Worm (Caenorhabditis elegans) whole organism, mixed stage, embryonic: ENCODE measurements around the gene let-70.

Experiments
- M03D4.4 ChIP-seq: sonication (generic microtip); optimal IDR thresholded peaks from 2 replicates; lab custom pipeline; 2017; ENCODE audit warnings: mild to moderate bottlenecking, missing genetic modification characterization, missing compliant biosample characterization
- bed-3 ChIP-seq: fragments of 200-800 bp; sonication (Bioruptor generic); optimal IDR thresholded peaks from 3 replicates; lab custom pipeline; 2018; ENCODE audit warnings: mild to moderate bottlenecking, missing genetic modification characterization, moderate library complexity, missing compliant biosample characterization
- blmp-1 ChIP-seq: fragments of 150-350 bp; optimal IDR thresholded peaks from 2 replicates; lab custom pipeline; 2014; ENCODE audit warnings: missing biosample characterization, missing genetic modification characterization
- ceh-39 ChIP-seq: fragments of 150-350 bp; optimal IDR thresholded peaks from 2 replicates; lab custom pipeline; 2014; ENCODE audit warnings: missing biosample characterization, missing genetic modification characterization
- ceh-43 ChIP-seq: fragments of 200-800 bp; sonication (Bioruptor generic); optimal IDR thresholded peaks from 2 replicates; lab custom pipeline; 2018; ENCODE audit warnings: mild to moderate bottlenecking, missing genetic modification characterization, moderate library complexity, missing compliant biosample characterization
- ceh-83 ChIP-seq: fragments of 200-800 bp; sonication (Bioruptor generic); optimal IDR thresholded peaks from 2 replicates; lab custom pipeline; 2018; ENCODE audit warnings: mild to moderate bottlenecking, missing genetic modification characterization, missing compliant biosample characterization
- ces-1 ChIP-seq: fragments of 150-350 bp; optimal IDR thresholded peaks from 2 replicates; lab custom pipeline; 2014; ENCODE audit warnings: missing biosample characterization, missing genetic modification reagents, missing genetic modification characterization
- cnd-1 ChIP-seq: fragments of 200-800 bp; sonication (Bioruptor generic); optimal IDR thresholded peaks from 2 replicates; lab custom pipeline; 2018; ENCODE audit warnings: mild to moderate bottlenecking, missing genetic modification characterization, missing compliant biosample characterization
- drap-1 ChIP-seq: fragments of 200-800 bp; sonication (Bioruptor generic); optimal IDR thresholded peaks from 3 replicates; lab custom pipeline; 2018; ENCODE audit warnings: mild to moderate bottlenecking, missing genetic modification characterization, missing compliant biosample characterization
- elt-1 ChIP-seq: sonication (generic microtip); optimal IDR thresholded peaks from 2 replicates; lab custom pipeline; 2017; ENCODE audit warnings: missing genetic modification characterization, mild to moderate bottlenecking, missing compliant biosample characterization, antibody characterized with exemption, moderate library complexity, borderline replicate concordance; ENCODE audit not compliant: insufficient read depth
- elt-3 ChIP-seq: fragments of 150-350 bp; optimal IDR thresholded peaks from 2 replicates; lab custom pipeline; 2014; ENCODE audit warnings: missing biosample characterization, missing genetic modification characterization
- ham-2 ChIP-seq: fragments of 200-800 bp; sonication (Bioruptor generic); optimal IDR thresholded peaks from 2 replicates; lab custom pipeline; 2018; ENCODE audit warnings: mild to moderate bottlenecking, missing genetic modification characterization, missing compliant biosample characterization
- hlh-1 ChIP-seq: fragments of 150-350 bp; optimal IDR thresholded peaks from 2 replicates; lab custom pipeline; 2014; ENCODE audit warnings: missing biosample characterization, missing genetic modification reagents, missing genetic modification characterization
- lin-13 ChIP-seq: fragments of 150-350 bp; optimal IDR thresholded peaks from 2 replicates; lab custom pipeline; 2014; ENCODE audit warnings: missing biosample characterization, missing genetic modification characterization
- lin-32 ChIP-seq: fragments of 200-800 bp; sonication (Bioruptor generic); optimal IDR thresholded peaks from 2 replicates; lab custom pipeline; 2018; ENCODE audit warnings: mild to moderate bottlenecking, missing genetic modification characterization, missing compliant biosample characterization
- lsy-2 ChIP-seq: fragments of 150-350 bp; optimal IDR thresholded peaks from 2 replicates; lab custom pipeline; 2014; ENCODE audit warnings: missing biosample characterization, missing genetic modification characterization
- mab-5 ChIP-seq: fragments of 150-350 bp; optimal IDR thresholded peaks from 2 replicates; lab custom pipeline; 2014; ENCODE audit warnings: missing biosample characterization, missing genetic modification characterization
- mep-1 ChIP-seq: fragments of 150-350 bp; optimal IDR thresholded peaks from 2 replicates; lab custom pipeline; 2017; ENCODE audit warnings: missing biosample characterization, missing genetic modification reagents, missing genetic modification characterization, inconsistent platforms
- mls-2 ChIP-seq: sonication (generic microtip); optimal IDR thresholded peaks from 2 replicates; lab custom pipeline; 2016; ENCODE audit warnings: mild to moderate bottlenecking, missing genetic modification characterization, moderate library complexity, missing compliant biosample characterization
- nhr-12 ChIP-seq: fragments of 150-350 bp; optimal IDR thresholded peaks from 2 replicates; lab custom pipeline; 2014; ENCODE audit warnings: missing biosample characterization, missing genetic modification characterization
- nhr-2 ChIP-seq: fragments of 150-350 bp; optimal IDR thresholded peaks from 2 replicates; lab custom pipeline; 2014; ENCODE audit warnings: missing biosample characterization, missing genetic modification characterization
- nhr-237 ChIP-seq: fragments of 150-350 bp; optimal IDR thresholded peaks from 2 replicates; lab custom pipeline; 2014; ENCODE audit warnings: missing biosample characterization, missing genetic modification characterization
- nhr-76 ChIP-seq: sonication (generic microtip); optimal IDR thresholded peaks from 2 replicates; lab custom pipeline; 2017; ENCODE audit warnings: missing biosample characterization, missing genetic modification characterization
- pha-4 ChIP-seq: fragments of 150-350 bp; optimal IDR thresholded peaks from 2 replicates; lab custom pipeline; 2018; ENCODE audit warnings: missing biosample characterization, missing genetic modification reagents, missing genetic modification characterization
- sem-2 ChIP-seq: fragments of 200-800 bp; sonication (Bioruptor generic); optimal IDR thresholded peaks from 2 replicates; lab custom pipeline; 2018; ENCODE audit warnings: mild to moderate bottlenecking, missing genetic modification characterization, missing compliant biosample characterization
- snpc-4 ChIP-seq: fragments of 150-350 bp; optimal IDR thresholded peaks from 2 replicates; lab custom pipeline; 2014; ENCODE audit warnings: missing biosample characterization, missing genetic modification characterization
- sptf-1 ChIP-seq: sonication (generic microtip); optimal IDR thresholded peaks from 2 replicates; lab custom pipeline; 2017; ENCODE audit warnings: mild to moderate bottlenecking, missing genetic modification characterization, moderate library complexity, missing compliant biosample characterization
- tbx-8 ChIP-seq: fragments of 200-800 bp; sonication (Bioruptor generic); optimal IDR thresholded peaks from 2 replicates; lab custom pipeline; 2018; ENCODE audit warnings: mild to moderate bottlenecking, missing genetic modification characterization, moderate library complexity, missing compliant biosample characterization
- unc-120 ChIP-seq: sonication (generic microtip); optimal IDR thresholded peaks from 2 replicates; lab custom pipeline; 2017; ENCODE audit warnings: missing genetic modification characterization, missing compliant biosample characterization; ENCODE audit not compliant: poor library complexity, severe bottlenecking
- unc-39 ChIP-seq: fragments of 150-350 bp; optimal IDR thresholded peaks from 2 replicates; lab custom pipeline; 2014; ENCODE audit warnings: missing biosample characterization, missing genetic modification characterization
- unc-62 ChIP-seq: fragments of 150-350 bp; optimal IDR thresholded peaks from 2 replicates; lab custom pipeline; 2014; ENCODE audit warnings: missing biosample characterization, missing genetic modification reagents, missing genetic modification characterization
- zip-8 ChIP-seq: fragments of 150-350 bp; optimal IDR thresholded peaks from 2 replicates; lab custom pipeline; 2014; ENCODE audit warnings: missing biosample characterization, missing genetic modification characterization
- ztf-11 ChIP-seq: fragments of 150-350 bp; optimal IDR thresholded peaks from 2 replicates; lab custom pipeline; 2014; ENCODE audit warnings: missing biosample characterization, missing genetic modification characterization

Gene let-70

ce11 chrIV:11103501-11103900 lies 21.4 kb upstream of the let-70 start:
- no peak for TF ChIP-seq unc-39 (tag; lab: Kevin White, UChicago)
- TF ChIP-seq ceh-83 = no peak
- TF ChIP-seq lin-32 (GFP tag; lab: Kevin White, UChicago) = no peak
- TF ChIP-seq ceh-43 (GFP tag; lab: Kevin White, UChicago) = no peak
- TF ChIP-seq sptf-1 (tag; lab: Kevin White, UChicago) = no peak
- TF ChIP-seq bed-3 (GFP tag; lab: Kevin White, UChicago) = no peak
- TF ChIP-seq snpc-4 (tag; lab: Kevin White, UChicago) = no peak
- TF ChIP-seq unc-62 = no peak
- TF ChIP-seq unc-120 = no peak
- no peak for TF ChIP-seq ceh-39
- no peak for TF ChIP-seq blmp-1 (tag; lab: Kevin White, UChicago)
- no peak for TF ChIP-seq hlh-1 (tag; lab: Kevin White, UChicago)

ce11 chrIV:11102608-11103007 lies 20.6 kb upstream of the let-70 start, which contains the start of gene srlf-17:
Gene srlf-17, minus strand, starts transcription at chrIV:11102708.
- TF ChIP-seq zip-8 (tag; lab: Kevin White, UChicago) = no peak
- TF ChIP-seq nhr-76 (tag; lab: Kevin White, UChicago) = no peak
- no peak for TF ChIP-seq ceh-39
- no peak for TF ChIP-seq ces-1 (GFP tag; lab: Kevin White, UChicago)
- no peak for TF ChIP-seq elt-1 (tag; lab: Kevin White, UChicago)
- no peak for TF ChIP-seq lsy-2 (tag; lab: Kevin White, UChicago)
- TF ChIP-seq lin-13 = no peak
- no peak for TF ChIP-seq cnd-1 (tag; lab: Kevin White, UChicago)
- TF ChIP-seq mab-5 (tag; lab: Kevin White, UChicago) = no peak
- TF ChIP-seq nhr-2 = no peak
- TF ChIP-seq mls-2 (tag; lab: Kevin White, UChicago) = no peak

ce11 chrIV:11101383-11101782 lies 19.3 kb upstream of the let-70 start, which contains the start of gene srlf-18:
Gene srlf-18, minus strand, starts transcription at chrIV:11101483.
- TF ChIP-seq pha-4 (tag; lab: Kevin White, UChicago) (no peak), ceh-43 (GFP tag; lab: Kevin White, UChicago) (no peak), nhr-237 (tag; lab: Kevin White, UChicago) (no peak), ham-2 (no peak), unc-62 (no peak), unc-39 (tag; lab: Kevin White, UChicago) (no peak), cnd-1 (tag; lab: Kevin White, UChicago) (no peak), lin-32 (GFP tag; lab: Kevin White, UChicago) (no peak), unc-120 (no peak), ceh-83 (no peak), nhr-12 (tag; lab: Kevin White, UChicago) (no peak), snpc-4 (tag; lab: Kevin White, UChicago) (no peak), zip-8 (tag; lab: Kevin White, UChicago) (no peak), mls-2 (tag; lab: Kevin White, UChicago) (no peak), drap-1 (GFP tag; lab: Kevin White, UChicago) (no peak), tbx-8 (no peak), nhr-2 (no peak), ztf-11 (tag; lab: Kevin White, UChicago) (no peak), elt-1 (tag; lab: Kevin White, UChicago) (no peak)

- TF ChIP-seq ces-1 (GFP tag; lab: Kevin White, UChicago) = no peak
- TF ChIP-seq mls-2 (tag; lab: Kevin White, UChicago) = no peak
Observed at ce11 chrIV:11100271-11100670, 18.2 kb upstream of the let-70 start, which contains the start of gene str-3. Gene str-3, minus strand, starts transcription at chrIV:11100371.

ce11 chrIV:11097795-11098194 lies 15.7 kb upstream of the let-70 start, which contains the start of gene M7.12:
Gene M7.12, minus strand, starts transcription at chrIV:11097982.
- no peak for TF ChIP-seq ham-2
- no peak for TF ChIP-seq unc-39 (tag; lab: Kevin White, UChicago)
- TF ChIP-seq mep-1 (tag; lab: Kevin White, UChicago) = no peak
- no peak for TF ChIP-seq mab-5 (tag; lab: Kevin White, UChicago)
- TF ChIP-seq nhr-76 (tag; lab: Kevin White, UChicago) = no peak
- no peak for TF ChIP-seq sptf-1 (tag; lab: Kevin White, UChicago)
- TF ChIP-seq elt-3 (tag; lab: Kevin White, UChicago) = no peak
- no peak for TF ChIP-seq pha-4 (tag; lab: Kevin White, UChicago)
- no peak for TF ChIP-seq tbx-8
- no peak for TF ChIP-seq ztf-11 (tag; lab: Kevin White, UChicago)
- no peak for TF ChIP-seq sem-2 (GFP tag; lab: Kevin White, UChicago)
- TF ChIP-seq M03D4.4 (tag; lab: Kevin White, UChicago) = no peak
- TF ChIP-seq lin-32 (GFP tag; lab: Kevin White, UChicago) = no peak
- TF ChIP-seq mls-2 (tag; lab: Kevin White, UChicago) = no peak
- TF ChIP-seq lsy-2 (tag; lab: Kevin White, UChicago) = no peak
- TF ChIP-seq, all 35 proteins: peak for 0
